Fruit fly (Drosophila melanogaster): ENCODE measurements around the gene CG11983.
A peak's percentile ranks its signal among the peaks of the same experiment; 100 is the strongest.

The CG11983 gene

DNA sequence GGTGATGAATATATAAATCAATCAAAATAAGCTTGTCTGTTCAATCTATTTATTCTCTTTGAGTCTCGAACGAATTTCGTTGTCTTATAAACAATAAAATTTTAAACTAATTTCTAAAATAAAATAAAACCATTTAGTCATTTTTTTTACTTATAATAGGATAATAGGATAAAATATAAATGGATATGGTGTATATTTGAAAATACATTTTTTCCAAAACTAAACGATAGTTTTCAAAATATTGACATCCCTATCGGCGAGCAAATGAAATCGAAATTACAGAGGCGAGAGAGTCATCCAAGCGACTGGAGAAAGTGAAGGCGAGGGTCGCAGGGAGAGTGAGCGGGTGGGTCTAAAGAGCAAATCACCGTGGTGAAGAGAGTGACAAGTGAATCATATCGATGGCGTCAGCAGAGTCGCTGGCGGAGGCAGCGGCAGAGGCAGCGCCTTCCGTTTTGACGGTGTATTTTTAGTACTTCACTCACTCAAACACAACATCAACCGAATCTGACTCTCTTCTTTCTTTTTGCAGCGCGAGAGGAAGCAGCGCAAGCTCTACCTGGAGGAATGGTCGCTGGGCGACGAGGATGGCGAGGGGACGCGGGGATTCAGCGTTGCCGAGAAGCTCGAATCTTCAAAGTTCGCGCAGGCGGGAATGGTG, 49.4 kb downstream of the CG11983 start (continued):
- TF ChIP-seq bowl (GFP tag; IDR thresholded peaks at IDR 0.05) (no peak), cg (GFP tag; optimal IDR thresholded peaks at IDR 0.05) (peak; percentile 42)

Data from whole organism, embryonic.